Worm (Caenorhabditis elegans) whole organism, L1 larva: ENCODE results near the gene npr-32.

Experiments
- C34B4.2 ChIP-seq: sonication (generic microtip); optimal IDR thresholded peaks from 2 replicates; lab custom pipeline; 2017; ENCODE audit warnings: mild to moderate bottlenecking, missing genetic modification characterization, missing compliant biosample characterization
- aly-2 ChIP-seq: fragments of 150-350 bp; optimal IDR thresholded peaks from 2 replicates; lab custom pipeline; 2014; ENCODE audit warnings: missing biosample characterization, missing genetic modification characterization
- dpl-1 ChIP-seq, 3 experiments: fragments of 150-350 bp in 2 of 3; sonication (generic microtip) in 1 of 3; optimal IDR thresholded peaks; 2 replicates each; lab custom pipeline; 2014 to 2017; ENCODE audit warnings: missing biosample characterization in 3 of 3, missing genetic modification characterization in 3 of 3, missing genetic modification reagents in 3 of 3
- egl-27 ChIP-seq, 2 experiments: fragments of 150-350 bp in 1 of 2; sonication (generic microtip); optimal IDR thresholded peaks; 3 replicates each; lab custom pipeline; 2017 to 2018; ENCODE audit warnings: missing biosample characterization in 2 of 2, missing genetic modification characterization in 2 of 2, missing genetic modification reagents in 2 of 2
- irx-1 ChIP-seq: sonication (generic microtip); optimal IDR thresholded peaks from 2 replicates; lab custom pipeline; 2016; ENCODE audit warnings: missing genetic modification characterization, missing compliant biosample characterization
- lin-39 ChIP-seq: fragments of 150-350 bp; optimal IDR thresholded peaks from 2 replicates; lab custom pipeline; 2014; ENCODE audit warnings: missing biosample characterization, missing genetic modification reagents, missing genetic modification characterization
- lsy-2 ChIP-seq, 2 experiments: fragments of 150-350 bp; optimal IDR thresholded peaks; 2 replicates each; lab custom pipeline; 2014; ENCODE audit warnings: missing biosample characterization in 2 of 2, missing genetic modification characterization in 2 of 2
- mdl-1 ChIP-seq, 2 experiments: fragments of 150-350 bp; optimal IDR thresholded peaks; 2 replicates each; lab custom pipeline; 2014 to 2017; ENCODE audit warnings: missing biosample characterization in 2 of 2, missing genetic modification characterization in 2 of 2, inconsistent platforms in 1 of 2
- nhr-237 ChIP-seq: fragments of 150-350 bp; optimal IDR thresholded peaks from 2 replicates; lab custom pipeline; 2014; ENCODE audit warnings: missing biosample characterization, missing genetic modification characterization
- pax-3 ChIP-seq: fragments of 200-800 bp; sonication (Bioruptor generic); optimal IDR thresholded peaks from 2 replicates; lab custom pipeline; 2018; ENCODE audit warnings: mild to moderate bottlenecking, missing genetic modification characterization, moderate library complexity, missing compliant biosample characterization
- ztf-11 ChIP-seq, 2 experiments: sonication (generic microtip); optimal IDR thresholded peaks; 2 replicates each; lab custom pipeline; 2016 to 2017; ENCODE audit warnings: missing genetic modification characterization in 2 of 2, missing biosample characterization in 1 of 2, missing compliant biosample characterization in 1 of 2
- ztf-4 ChIP-seq: fragments of 150-350 bp; optimal IDR thresholded peaks from 2 replicates; lab custom pipeline; 2014; ENCODE audit warnings: missing biosample characterization, missing genetic modification characterization

ce11 chrIV:17245200-17245599 lies 14.3 kb upstream of the npr-32 start, which contains the start of gene ZK550.2:
- TF ChIP-seq nhr-237 (tag; lab: Kevin White, UChicago) (no peak), pax-3 (tag; lab: Kevin White, UChicago) (no peak), dpl-1 (GFP tag; optimal IDR thresholded peaks at IDR 0.05; lab: Kevin White, UChicago) (no peak), aly-2 (no peak), C34B4.2 (tag; lab: Kevin White, UChicago) (no peak), lsy-2 (tag; optimal IDR thresholded peaks at IDR 0.05; lab: Kevin White, UChicago) (no peak), egl-27 (tag; optimal IDR thresholded peaks at IDR 0.05; lab: Kevin White, UChicago) (no peak), ztf-4 (no peak), mdl-1 (tag; optimal IDR thresholded peaks at IDR 0.05; lab: Kevin White, UChicago) (no peak), lin-39 (tag; lab: Kevin White, UChicago) (no peak), irx-1 (tag; lab: Kevin White, UChicago) (no peak), ztf-11 (tag; optimal IDR thresholded peaks at IDR 0.05; lab: Kevin White, UChicago) (no peak)
